Fruit fly (Drosophila melanogaster) whole organism, pupa: Measurements from ENCODE around the gene CG17321.

Experiments used
- CG13204 ChIP-seq: fragments of 200-800 bp; sonication (Bioruptor generic); optimal IDR thresholded peaks from 2 replicates; lab custom pipeline; 2018; ENCODE audit warnings: missing biosample characterization, mild to moderate bottlenecking, missing genetic modification characterization, moderate library complexity
- CG32121 ChIP-seq: fragments of 200-800 bp; sonication (Bioruptor generic); IDR thresholded peaks from 2 replicates; pipeline ENCODE4 v1.3.6; 2022; ENCODE audit warnings: missing biosample characterization, missing genetic modification characterization
- CG4496 ChIP-seq: fragments of 200-800 bp; sonication (Bioruptor generic); IDR thresholded peaks from 3 replicates; pipeline ENCODE4 v1.3.6; 2022; ENCODE audit warnings: missing biosample characterization, missing genetic modification characterization
- EcR ChIP-seq: fragments of 200-800 bp; sonication (Bioruptor generic); optimal IDR thresholded peaks from 3 replicates; lab custom pipeline; 2019; ENCODE audit warnings: missing biosample characterization, missing genetic modification characterization, mild to moderate bottlenecking, moderate library complexity, missing genetic modification reagents

dm6 chr2L:18875213-18875612, 30.2 kb downstream of the CG17321 start:
- no peak for TF ChIP-seq CG13204 (GFP tag; lab: Kevin White, UChicago)
- no peak for TF ChIP-seq CG4496 (GFP tag; lab: Robert Waterston, UW)
- no peak for TF ChIP-seq CG32121 (GFP tag; lab: Robert Waterston, UW)
- no peak for TF ChIP-seq EcR
